Fruit fly (Drosophila melanogaster): ENCODE measurements around the gene Pex19.
A peak's percentile ranks its signal among the peaks of the same experiment; 100 is the strongest.

Pex19 gene

dm6 chr2L:12096396-12096813 is 4.8 kb downstream of the Pex19 start, which contains the start of the genes CG6712 and Mt2 (continued):
- peak; percentile 68 for TF ChIP-seq sd (tag; optimal IDR thresholded peaks at IDR 0.05)
- TF ChIP-seq Antp (GFP tag; optimal IDR thresholded peaks at IDR 0.05), result no peak
- TF ChIP-seq CG1233 (GFP tag; optimal IDR thresholded peaks at IDR 0.05), result no peak
- TF ChIP-seq bowl (GFP tag; IDR thresholded peaks at IDR 0.05), result no peak
- TF ChIP-seq gsb-n (tag; optimal IDR thresholded peaks at IDR 0.05), result peak; percentile 37

dm6 chr2L:12097698-12098097 is 6.1 kb downstream of the Pex19 start, which contains the start of gene Ced-12:
Gene Ced-12 (plus strand): TSS chr2L:12097838.
- TF ChIP-seq CG14710 (tag; optimal IDR thresholded peaks at IDR 0.05), result peak; percentile 98
- TF ChIP-seq CG10267 (tag; optimal IDR thresholded peaks at IDR 0.05), result peak; percentile 69
- peak; percentile 37 for TF ChIP-seq Ets97D (GFP tag; optimal IDR thresholded peaks at IDR 0.05)
- peak; percentile 58 for TF ChIP-seq MESR4 (GFP tag; optimal IDR thresholded peaks at IDR 0.05)
- peak; percentile 5 for TF ChIP-seq HmgZ (tag; optimal IDR thresholded peaks at IDR 0.05)
- TF ChIP-seq MBD-R2 (GFP tag; IDR thresholded peaks at IDR 0.05), result peak; percentile 46
- no peak for TF ChIP-seq Mes4 (GFP tag; optimal IDR thresholded peaks at IDR 0.05)
- TF ChIP-seq sens (GFP tag), result peak; percentile 37
- TF ChIP-seq CG9797 (GFP tag; optimal IDR thresholded peaks at IDR 0.05), result peak; percentile 57
- TF ChIP-seq Scr (GFP tag; IDR thresholded peaks at IDR 0.05; ENCODE audit: partially characterized antibody), result no peak
- TF ChIP-seq CG12299 (tag; optimal IDR thresholded peaks at IDR 0.05), result no peak
- TF ChIP-seq Oaz (GFP tag; IDR thresholded peaks at IDR 0.05), result no peak
- TF ChIP-seq CG17359 (tag; optimal IDR thresholded peaks at IDR 0.05), result peak; percentile 46
- no peak for TF ChIP-seq tio (GFP tag; optimal IDR thresholded peaks at IDR 0.05)
- peak; percentile 58 for TF ChIP-seq stwl (tag; optimal IDR thresholded peaks at IDR 0.05)
- peak; percentile 83 for TF ChIP-seq CG17186 (GFP tag; optimal IDR thresholded peaks at IDR 0.05)
- TF ChIP-seq CG9817 (tag; optimal IDR thresholded peaks at IDR 0.05), result no peak
- TF ChIP-seq sd (tag; optimal IDR thresholded peaks at IDR 0.05), result peak; percentile 1
- peak; percentile 12 for TF ChIP-seq Myb (GFP tag; optimal IDR thresholded peaks at IDR 0.05)
- peak; percentile 17; the same call in 1 of the 2 replicates for TF ChIP-seq CG13287 (GFP tag; IDR thresholded peaks at IDR 0.05; ENCODE audit: partially characterized antibody)
- peak; percentile 50; the same call in 1 of the 2 replicates for TF ChIP-seq CG32772 (GFP tag; IDR thresholded peaks at IDR 0.05)
- no peak for TF ChIP-seq CG13424 (tag; optimal IDR thresholded peaks at IDR 0.05)
- TF ChIP-seq Pdp1 (GFP tag; optimal IDR thresholded peaks at IDR 0.05), result peak in 1 of 2 experiments; percentile 13
- no peak for TF ChIP-seq Asciz (GFP tag; optimal IDR thresholded peaks at IDR 0.05)
- TF ChIP-seq CG11456 (GFP tag; IDR thresholded peaks at IDR 0.05), result no peak
- peak; percentile 60 for TF ChIP-seq CG18262 (tag; optimal IDR thresholded peaks at IDR 0.05)
- TF ChIP-seq crp (GFP tag; optimal IDR thresholded peaks at IDR 0.05), result peak in 1 of 2 experiments; percentile 4
- no peak for TF ChIP-seq CG34422 (GFP tag; IDR thresholded peaks at IDR 0.05)
- TF ChIP-seq CG4360 (GFP tag; IDR thresholded peaks at IDR 0.05), result 0 out of 2 replicates have a peak, but pooled peaks have one; percentile 19
- TF ChIP-seq YL-1 (GFP tag; optimal IDR thresholded peaks at IDR 0.05), result peak; percentile 23
- no peak for TF ChIP-seq CG2875 (GFP tag; optimal IDR thresholded peaks at IDR 0.05)
- TF ChIP-seq BEAF-32 (GFP tag; optimal IDR thresholded peaks at IDR 0.05), result peak; percentile 28
- TF ChIP-seq CG10979 (tag; optimal IDR thresholded peaks at IDR 0.05), result no peak
- no peak for TF ChIP-seq grn (GFP tag; optimal IDR thresholded peaks at IDR 0.05)
- TF ChIP-seq CG10321 (GFP tag; IDR thresholded peaks at IDR 0.05), result no peak
- TF ChIP-seq CG15011 (GFP tag; optimal IDR thresholded peaks at IDR 0.05), result no peak
- peak; percentile 87 for TF ChIP-seq CG4617 (GFP tag; optimal IDR thresholded peaks at IDR 0.05; ENCODE audit: borderline replicate concordance)
- TF ChIP-seq zen (tag; optimal IDR thresholded peaks at IDR 0.05), result peak; percentile 42
- TF ChIP-seq gfzf (GFP tag; optimal IDR thresholded peaks at IDR 0.05), result peak; percentile 87
- no peak for TF ChIP-seq bowl (GFP tag; IDR thresholded peaks at IDR 0.05)
- TF ChIP-seq Optix (GFP tag; IDR thresholded peaks at IDR 0.05), result no peak
- TF ChIP-seq Dll (GFP tag; IDR thresholded peaks at IDR 0.05; ENCODE audit: partially characterized antibody), result 0 out of 4 replicates have a peak, but pooled peaks have one; percentile 14
- TF ChIP-seq br (optimal IDR thresholded peaks at IDR 0.05), result no peak
- TF ChIP-seq CG8944 (GFP tag; optimal IDR thresholded peaks at IDR 0.05), result no peak
- 0 out of 3 replicates have a peak, but pooled peaks have one; percentile 8 for TF ChIP-seq Opbp (GFP tag; IDR thresholded peaks at IDR 0.05; ENCODE audit: partially characterized antibody)

Data from whole organism, embryonic.